Fruit fly (Drosophila melanogaster) whole organism, embryonic: Measurements from ENCODE around the gene Acp98AB.

ENCODE experiments used
- Ada2b ChIP-seq: fragments of 200-800 bp; sonication (Bioruptor generic); IDR thresholded peaks from 2 replicates; pipeline ENCODE4 v1.3.6; 2022; ENCODE audit warnings: missing biosample characterization, missing genetic modification characterization
- Atf-2 ChIP-seq: fragments of 200-800 bp; sonication (Bioruptor generic); optimal IDR thresholded peaks from 2 replicates; lab custom pipeline; 2016; ENCODE audit warnings: missing biosample characterization, missing genetic modification characterization
- CG10274 ChIP-seq: fragments of 200-800 bp; sonication (Bioruptor generic); optimal IDR thresholded peaks from 3 replicates; lab custom pipeline; 2017; ENCODE audit warnings: missing biosample characterization, mild to moderate bottlenecking, missing genetic modification characterization
- CG10321 ChIP-seq: fragments of 200-800 bp; sonication (Bioruptor generic); IDR thresholded peaks from 2 replicates; pipeline ENCODE4 v1.3.6; 2022; ENCODE audit warnings: missing biosample characterization, missing genetic modification characterization
- CG10366 ChIP-seq: fragments of 200-800 bp; sonication (Bioruptor generic); IDR thresholded peaks from 2 replicates; pipeline ENCODE4 v1.3.6; 2022; ENCODE audit warnings: missing biosample characterization, missing genetic modification characterization
- CG10565 ChIP-seq: fragments of 200-800 bp; sonication (Bioruptor generic); optimal IDR thresholded peaks from 3 replicates; lab custom pipeline; 2016; ENCODE audit warnings: missing biosample characterization, mild to moderate bottlenecking, missing genetic modification characterization
- CG11695 ChIP-seq: fragments of 200-800 bp; sonication (Bioruptor generic); IDR thresholded peaks from 3 replicates; pipeline ENCODE4 v1.3.6; 2022; ENCODE audit warnings: missing biosample characterization, missing genetic modification characterization
- CG12071 ChIP-seq: fragments of 200-800 bp; sonication (Bioruptor generic); optimal IDR thresholded peaks from 3 replicates; lab custom pipeline; 2018; ENCODE audit warnings: missing biosample characterization, mild to moderate bottlenecking, missing genetic modification characterization
- CG1233 ChIP-seq: fragments of 200-800 bp; sonication (Bioruptor generic); optimal IDR thresholded peaks from 4 replicates; lab custom pipeline; 2018; ENCODE audit warnings: missing biosample characterization, mild to moderate bottlenecking, missing genetic modification characterization
- CG13123 ChIP-seq: fragments of 200-800 bp; sonication (Bioruptor generic); optimal IDR thresholded peaks from 2 replicates; lab custom pipeline; 2016; ENCODE audit warnings: missing biosample characterization, missing genetic modification characterization
- CG15514 ChIP-seq: fragments of 200-800 bp; sonication (Bioruptor generic); optimal IDR thresholded peaks from 3 replicates; lab custom pipeline; 2017; ENCODE audit warnings: missing biosample characterization, missing genetic modification characterization, mild to moderate bottlenecking, moderate library complexity, missing genetic modification reagents
- CG15696 ChIP-seq: fragments of 200-800 bp; sonication (Bioruptor generic); optimal IDR thresholded peaks from 2 replicates; lab custom pipeline; 2019; ENCODE audit warnings: missing biosample characterization, mild to moderate bottlenecking, missing genetic modification characterization, moderate library complexity
- CG16813 ChIP-seq: fragments of 200-800 bp; sonication (Bioruptor generic); IDR thresholded peaks from 3 replicates; pipeline ENCODE4 v1.3.6; 2022; ENCODE audit warnings: missing biosample characterization, missing genetic modification characterization; ENCODE audit not compliant: partially characterized antibody
- CG17912 ChIP-seq: fragments of 200-800 bp; sonication (Bioruptor generic); optimal IDR thresholded peaks from 2 replicates; lab custom pipeline; 2018; ENCODE audit warnings: missing biosample characterization, mild to moderate bottlenecking, missing genetic modification characterization
- CG18262 ChIP-seq: fragments of 200-800 bp; optimal IDR thresholded peaks from 3 replicates; lab custom pipeline; 2019; ENCODE audit warnings: missing biosample characterization, mild to moderate bottlenecking, missing genetic modification characterization, moderate library complexity
- CG2120 ChIP-seq: fragments of 200-800 bp; sonication (Bioruptor generic); optimal IDR thresholded peaks from 3 replicates; lab custom pipeline; 2016; ENCODE audit warnings: missing biosample characterization, missing genetic modification characterization
- CG30403 ChIP-seq: fragments of 200-800 bp; sonication (Bioruptor generic); optimal IDR thresholded peaks from 3 replicates; lab custom pipeline; 2016; ENCODE audit warnings: missing biosample characterization, missing genetic modification characterization
- CG31441 ChIP-seq: fragments of 200-800 bp; sonication (Bioruptor generic); IDR thresholded peaks from 2 replicates; pipeline ENCODE4 v1.3.6; 2022; ENCODE audit warnings: missing biosample characterization, missing genetic modification characterization
- CG32772 ChIP-seq: fragments of 200-800 bp; sonication (Bioruptor generic); IDR thresholded peaks from 2 replicates; pipeline ENCODE4 v1.3.6; 2022; ENCODE audit warnings: missing biosample characterization, missing genetic modification characterization
- CG3281 ChIP-seq: fragments of 200-800 bp; sonication (Bioruptor generic); optimal IDR thresholded peaks from 3 replicates; lab custom pipeline; 2017; ENCODE audit warnings: missing biosample characterization, mild to moderate bottlenecking, missing genetic modification characterization
- CG33213 ChIP-seq: fragments of 200-800 bp; sonication (Bioruptor generic); optimal IDR thresholded peaks from 3 replicates; lab custom pipeline; 2016; ENCODE audit warnings: missing biosample characterization, missing genetic modification characterization
- CG3407 ChIP-seq: fragments of 200-800 bp; sonication (Bioruptor generic); optimal IDR thresholded peaks from 2 replicates; lab custom pipeline; 2018; ENCODE audit warnings: missing biosample characterization, mild to moderate bottlenecking, missing genetic modification characterization
- CG4328 ChIP-seq: fragments of 200-800 bp; sonication (Bioruptor generic); optimal IDR thresholded peaks from 3 replicates; lab custom pipeline; 2017; ENCODE audit warnings: missing biosample characterization, missing genetic modification reagents, missing genetic modification characterization
- CG7372 ChIP-seq: fragments of 200-800 bp; sonication (Bioruptor generic); IDR thresholded peaks from 2 replicates; pipeline ENCODE4 v1.3.6; 2022; ENCODE audit warnings: missing biosample characterization, missing genetic modification characterization
- CG7556 ChIP-seq: fragments of 200-800 bp; sonication (Bioruptor generic); optimal IDR thresholded peaks from 2 replicates; lab custom pipeline; 2017; ENCODE audit warnings: missing biosample characterization, mild to moderate bottlenecking, missing genetic modification characterization
- CG7745 ChIP-seq: fragments of 200-800 bp; sonication (Bioruptor generic); optimal IDR thresholded peaks from 2 replicates; lab custom pipeline; 2018; ENCODE audit warnings: missing biosample characterization, mild to moderate bottlenecking, missing genetic modification characterization, moderate library complexity
- CoRest ChIP-seq: fragments of 200-800 bp; sonication (Bioruptor generic); optimal IDR thresholded peaks from 3 replicates; lab custom pipeline; 2018; ENCODE audit warnings: missing biosample characterization, mild to moderate bottlenecking, missing genetic modification characterization, moderate library complexity
- CrebB ChIP-seq: fragments of 200-800 bp; sonication (Bioruptor generic); optimal IDR thresholded peaks from 3 replicates; lab custom pipeline; 2018; ENCODE audit warnings: missing biosample characterization, mild to moderate bottlenecking, missing genetic modification characterization
- Dek ChIP-seq: fragments of 200-800 bp; sonication (Bioruptor generic); optimal IDR thresholded peaks from 3 replicates; lab custom pipeline; 2019; ENCODE audit warnings: missing biosample characterization, mild to moderate bottlenecking, missing genetic modification characterization, moderate library complexity
- Drgx ChIP-seq: fragments of 200-800 bp; sonication (Bioruptor generic); IDR thresholded peaks from 2 replicates; pipeline ENCODE4 v1.3.6; 2022; ENCODE audit warnings: missing biosample characterization, missing genetic modification characterization
- E2f2 ChIP-seq: fragments of 200-800 bp; sonication (Bioruptor generic); IDR thresholded peaks from 2 replicates; pipeline ENCODE4 v1.3.6; 2022; ENCODE audit warnings: missing biosample characterization, missing genetic modification characterization
- Med ChIP-seq: fragments of 200-800 bp; sonication (Bioruptor generic); peaks from one replicate; lab custom pipeline; 2016; ENCODE audit warnings: missing biosample characterization, missing genetic modification characterization, mild to moderate bottlenecking, inconsistent platforms, moderate library complexity
- Mes4 ChIP-seq: fragments of 200-800 bp; sonication (Bioruptor generic); optimal IDR thresholded peaks from 2 replicates; lab custom pipeline; 2016; ENCODE audit warnings: missing biosample characterization, missing genetic modification characterization
- Mrtf ChIP-seq: fragments of 200-800 bp; sonication (Bioruptor generic); IDR thresholded peaks from 3 replicates; pipeline ENCODE4 v1.3.6; 2022; ENCODE audit warnings: missing biosample characterization, missing genetic modification characterization
- NC2α ChIP-seq: fragments of 200-800 bp; sonication (Bioruptor generic); optimal IDR thresholded peaks from 2 replicates; lab custom pipeline; 2016; ENCODE audit warnings: missing biosample characterization, missing genetic modification characterization
- NfI ChIP-seq: fragments of 200-800 bp; sonication (Bioruptor generic); optimal IDR thresholded peaks from 3 replicates; lab custom pipeline; 2018; ENCODE audit warnings: missing biosample characterization, mild to moderate bottlenecking, missing genetic modification characterization, moderate library complexity
- Rfx ChIP-seq: fragments of 200-800 bp; sonication (Bioruptor generic); IDR thresholded peaks from 2 replicates; pipeline ENCODE4 v1.3.6; 2022; ENCODE audit warnings: missing biosample characterization, missing genetic modification characterization
- Usf ChIP-seq: fragments of 200-800 bp; sonication (Bioruptor generic); optimal IDR thresholded peaks from 2 replicates; lab custom pipeline; 2017; ENCODE audit warnings: missing genotype, missing biosample characterization, missing genetic modification characterization
- ac ChIP-seq: fragments of 200-800 bp; sonication (Bioruptor generic); optimal IDR thresholded peaks from 3 replicates; lab custom pipeline; 2017; ENCODE audit warnings: missing biosample characterization, mild to moderate bottlenecking, missing genetic modification characterization
- btn ChIP-seq: fragments of 200-800 bp; sonication (Bioruptor generic); optimal IDR thresholded peaks from 2 replicates; lab custom pipeline; 2016; ENCODE audit warnings: missing biosample characterization, missing genetic modification characterization
- emc ChIP-seq: fragments of 200-800 bp; sonication (Bioruptor generic); optimal IDR thresholded peaks from 2 replicates; lab custom pipeline; 2016; ENCODE audit warnings: missing biosample characterization, missing genetic modification characterization
- esg ChIP-seq: fragments of 200-800 bp; sonication (Bioruptor generic); conservative IDR thresholded peaks from 2 replicates; pipeline ENCODE4 v1.3.6; 2022; ENCODE audit warnings: missing biosample characterization, missing genetic modification characterization
- gce ChIP-seq: fragments of 200-800 bp; sonication (Bioruptor generic); IDR thresholded peaks from 3 replicates; pipeline ENCODE4 v1.3.6; 2022; ENCODE audit warnings: missing biosample characterization, missing genetic modification characterization
- inv ChIP-seq: fragments of 200-800 bp; sonication (Bioruptor generic); IDR thresholded peaks from 2 replicates; pipeline ENCODE4 v1.3.6; 2022; ENCODE audit warnings: missing biosample characterization, missing genetic modification characterization; ENCODE audit not compliant: partially characterized antibody
- mam ChIP-seq: fragments of 200-800 bp; sonication (Bioruptor generic); optimal IDR thresholded peaks from 3 replicates; lab custom pipeline; 2016; ENCODE audit warnings: missing biosample characterization, missing genetic modification characterization
- org-1 ChIP-seq: fragments of 200-800 bp; sonication (Bioruptor generic); optimal IDR thresholded peaks from 2 replicates; lab custom pipeline; 2017; ENCODE audit warnings: missing biosample characterization, missing genetic modification characterization
- peb ChIP-seq: fragments of 200-800 bp; sonication (Bioruptor generic); IDR thresholded peaks from 2 replicates; pipeline ENCODE4 v1.3.6; 2022; ENCODE audit warnings: missing biosample characterization, missing genetic modification characterization
- pzg ChIP-seq: fragments of 200-800 bp; sonication (Bioruptor generic); optimal IDR thresholded peaks from 3 replicates; lab custom pipeline; 2018; ENCODE audit warnings: missing biosample characterization, mild to moderate bottlenecking, missing genetic modification characterization, moderate library complexity
- sr ChIP-seq: fragments of 200-800 bp; sonication (Bioruptor generic); IDR thresholded peaks from 3 replicates; pipeline ENCODE4 v1.3.6; 2022; ENCODE audit warnings: missing biosample characterization, missing genetic modification characterization
- twi ChIP-seq: fragments of 200-800 bp; optimal IDR thresholded peaks from 2 replicates; lab custom pipeline; 2019; ENCODE audit warnings: missing biosample characterization, mild to moderate bottlenecking, missing genetic modification characterization, moderate library complexity
- wdn ChIP-seq: fragments of 200-800 bp; sonication (Bioruptor generic); IDR thresholded peaks from 2 replicates; pipeline ENCODE4 v1.3.6; 2022; ENCODE audit warnings: missing biosample characterization, missing genetic modification characterization
- zf30C ChIP-seq: fragments of 200-800 bp; sonication (Bioruptor generic); optimal IDR thresholded peaks from 3 replicates; lab custom pipeline; 2018; ENCODE audit warnings: missing biosample characterization, mild to moderate bottlenecking, missing genetic modification characterization

Acp98AB gene

DNA sequence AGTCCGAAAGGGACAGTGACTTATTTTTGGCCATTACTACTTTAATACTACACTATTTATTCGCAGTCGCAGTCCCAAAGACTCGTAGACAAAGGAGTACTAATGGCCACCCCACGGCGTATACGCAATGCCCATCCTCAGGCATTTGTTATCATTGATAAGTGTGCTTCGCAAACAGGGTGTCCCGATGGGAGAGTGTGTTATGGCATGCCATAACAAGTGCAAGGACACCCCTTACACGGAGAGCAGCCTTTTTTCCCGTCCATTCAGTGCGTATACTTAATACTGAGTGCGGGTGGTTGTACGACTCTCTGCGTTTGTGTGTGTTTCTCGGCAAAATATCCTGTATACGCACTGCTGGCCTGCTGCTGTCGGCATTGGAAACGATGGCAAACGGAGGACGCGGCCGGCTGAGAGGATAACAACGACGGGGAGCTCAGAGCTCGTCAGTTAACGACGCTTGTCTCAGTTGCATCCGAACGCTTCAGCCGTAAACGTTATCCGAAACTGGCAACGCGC is 32.7 kb upstream of the Acp98AB start, which contains the start of gene unc80:
unc80 (plus strand) TSS at position 469 of the 519 bp plus-strand sequence.
- TF ChIP-seq CG10565 = no peak
- no peak for TF ChIP-seq esg
- TF ChIP-seq btn = no peak
- peak; percentile 59 for TF ChIP-seq CG2120 (GFP tag; lab: Kevin White, UChicago)
- peak; percentile 86 for TF ChIP-seq Med (GFP tag; lab: Kevin White, UChicago)
- TF ChIP-seq NC2α = no peak
- TF ChIP-seq CG1233 (GFP tag; lab: Kevin White, UChicago) = no peak
- no peak for TF ChIP-seq CrebB
- no peak for TF ChIP-seq CG7745 (tag; lab: Kevin White, UChicago)
- TF ChIP-seq Rfx (GFP tag; lab: Robert Waterston, UW) = 0 out of 2 replicates have a peak, but pooled peaks have one; percentile 29
- no peak for TF ChIP-seq CG10321 (GFP tag; lab: Robert Waterston, UW)
- TF ChIP-seq zf30C = no peak
- TF ChIP-seq CG3281 = peak; percentile 28
- no peak for TF ChIP-seq CG13123 (GFP tag; lab: Kevin White, UChicago)
- peak; percentile 1 for TF ChIP-seq org-1
- no peak for TF ChIP-seq Ada2b (GFP tag; lab: Robert Waterston, UW)
- no peak for TF ChIP-seq mam
- TF ChIP-seq CG15514 (GFP tag; lab: Kevin White, UChicago) = peak; percentile 19
- TF ChIP-seq CG10366 (GFP tag; lab: Robert Waterston, UW) = peak; percentile 65
- TF ChIP-seq CG30403 = no peak
- TF ChIP-seq CG3407 (GFP tag; lab: Kevin White, UChicago) = no peak
- no peak for TF ChIP-seq CG10274 (GFP tag; lab: Kevin White, UChicago)
- TF ChIP-seq pzg (GFP tag; lab: Kevin White, UChicago) = no peak
- TF ChIP-seq CG15696 = no peak
- no peak for TF ChIP-seq ac (GFP tag; lab: Kevin White, UChicago)
- TF ChIP-seq CG7372 (GFP tag; lab: Robert Waterston, UW) = 0 out of 2 replicates have a peak, but pooled peaks have one; percentile 8
- TF ChIP-seq gce (GFP tag; lab: Robert Waterston, UW) = peak; percentile 15; the same call in 1 of the 3 replicates
- no peak for TF ChIP-seq Mrtf
- no peak for TF ChIP-seq CG4328
- TF ChIP-seq Usf (GFP tag; lab: Kevin White, UChicago) = no peak
- no peak for TF ChIP-seq Dek
- TF ChIP-seq CG11695 (GFP tag; lab: Robert Waterston, UW) = no peak
- 0 out of 2 replicates have a peak, but pooled peaks have one; percentile 50 for TF ChIP-seq wdn
- peak; percentile 14 for TF ChIP-seq CG7556 (GFP tag; lab: Kevin White, UChicago)
- TF ChIP-seq Atf-2 (GFP tag; lab: Kevin White, UChicago) = no peak
- no peak for TF ChIP-seq inv (GFP tag; lab: Robert Waterston, UW)
- no peak for TF ChIP-seq NfI (GFP tag; lab: Kevin White, UChicago)
- peak; percentile 16 for TF ChIP-seq CG12071 (GFP tag; lab: Kevin White, UChicago)
- no peak for TF ChIP-seq CG33213 (GFP tag; lab: Kevin White, UChicago)
- no peak for TF ChIP-seq sr (GFP tag; lab: Robert Waterston, UW)
- no peak for TF ChIP-seq CG31441 (GFP tag; lab: Robert Waterston, UW)
- TF ChIP-seq CG17912 (GFP tag; lab: Kevin White, UChicago) = no peak
- no peak for TF ChIP-seq CG32772
- TF ChIP-seq peb (GFP tag; lab: Robert Waterston, UW) = no peak
- no peak for TF ChIP-seq emc (GFP tag; lab: Kevin White, UChicago)
- no peak for TF ChIP-seq CoRest
- TF ChIP-seq E2f2 = no peak
- TF ChIP-seq CG16813 (GFP tag; lab: Robert Waterston, UW) = no peak
- TF ChIP-seq twi (tag; lab: Kevin White, UChicago) = no peak
- TF ChIP-seq Mes4 (GFP tag; lab: Kevin White, UChicago) = no peak
- TF ChIP-seq CG18262 = no peak
- no peak for TF ChIP-seq Drgx (GFP tag; lab: Robert Waterston, UW)
